Fruit fly (Drosophila melanogaster): ENCODE data around the gene MSAmiP.

DNA sequence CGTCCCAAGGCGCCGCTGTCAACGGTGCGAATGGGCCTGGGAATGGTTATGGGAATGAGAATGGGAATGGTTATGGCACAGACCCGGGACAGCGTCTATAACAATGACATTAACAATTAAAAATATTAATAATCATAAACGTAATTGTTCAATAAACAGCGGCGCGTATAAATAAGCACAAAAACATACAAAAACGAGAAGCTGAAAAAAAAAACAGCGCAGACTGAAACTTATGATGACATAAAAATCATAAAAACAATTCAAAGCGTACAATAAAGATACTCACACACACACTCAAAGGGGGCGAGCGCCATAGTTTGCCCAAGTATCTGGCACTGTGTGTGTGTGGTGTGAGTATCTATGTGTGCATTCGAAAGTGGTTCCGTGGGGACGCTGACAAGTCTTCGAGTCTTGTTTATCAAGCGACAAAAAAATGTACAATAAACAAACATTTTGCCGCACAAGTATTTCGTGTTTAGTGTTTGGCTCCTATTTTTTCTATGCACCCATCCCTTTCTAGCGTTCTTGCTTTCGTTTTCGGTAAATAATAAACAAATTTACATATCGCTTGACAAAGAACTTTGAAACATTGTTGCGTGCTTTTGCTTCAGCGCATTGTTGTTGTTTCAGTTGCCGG lies 82.9 kb downstream of the MSAmiP start:
- TF ChIP-seq CG7045 (GFP tag; optimal IDR thresholded peaks at IDR 0.05) (no peak), toe (GFP tag; optimal IDR thresholded peaks at IDR 0.05) (no peak), kay (GFP tag; ENCODE audit: borderline replicate concordance) (no peak), cic (GFP tag; optimal IDR thresholded peaks at IDR 0.05) (no peak), CG5204 (GFP tag; optimal IDR thresholded peaks at IDR 0.05) (no peak), CG11617 (GFP tag; optimal IDR thresholded peaks at IDR 0.05) (no peak), Crg-1 (GFP tag; optimal IDR thresholded peaks at IDR 0.05) (no peak), bab1 (GFP tag; optimal IDR thresholded peaks at IDR 0.05) (no peak), CG1620 (GFP tag; optimal IDR thresholded peaks at IDR 0.05) (no peak), ovo (GFP tag; optimal IDR thresholded peaks at IDR 0.05) (no peak), tj (GFP tag; optimal IDR thresholded peaks at IDR 0.05) (no peak), CG14711 (tag; optimal IDR thresholded peaks at IDR 0.05) (no peak), CG33017 (tag; optimal IDR thresholded peaks at IDR 0.05) (no peak)

All from whole organism, adult.